Worm (Caenorhabditis elegans) whole organism, L4 larva: Measurements from ENCODE around the gene pho-14.

Experiments
- F37D6.2 ChIP-seq: sonication (generic microtip); optimal IDR thresholded peaks from 2 replicates; lab custom pipeline; 2016; ENCODE audit warnings: mild to moderate bottlenecking, missing genetic modification characterization, missing compliant biosample characterization
- Y105C5A.15 ChIP-seq: fragments of 200-800 bp; sonication (Bioruptor generic); IDR thresholded peaks from 2 replicates; pipeline ENCODE4 v1.3.6; 2022; ENCODE audit warnings: missing genetic modification characterization, missing compliant biosample characterization
- aly-2 ChIP-seq: sonication (generic microtip); optimal IDR thresholded peaks from 2 replicates; lab custom pipeline; 2018; ENCODE audit warnings: missing biosample characterization, missing genetic modification characterization
- ctbp-1 ChIP-seq: fragments of 200-800 bp; sonication (Bioruptor generic); IDR thresholded peaks from 2 replicates; pipeline ENCODE4 v1.3.6; 2022; ENCODE audit warnings: missing genetic modification reagents, missing genetic modification characterization, missing compliant biosample characterization
- daf-16 ChIP-seq, 3 experiments: sonication (generic microtip); optimal IDR thresholded peaks; 2 replicates each; lab custom pipeline; 2016 to 2017; ENCODE audit warnings: missing genetic modification characterization in 3 of 3, missing genetic modification reagents in 3 of 3, mild to moderate bottlenecking in 2 of 3, missing compliant biosample characterization in 2 of 3, missing biosample characterization in 1 of 3, moderate library complexity in 1 of 3
- dve-1 ChIP-seq: sonication (generic microtip); optimal IDR thresholded peaks from 2 replicates; lab custom pipeline; 2017; ENCODE audit warnings: antibody characterized with exemption, mild to moderate bottlenecking, missing genetic modification characterization, missing compliant biosample characterization; ENCODE audit not compliant: insufficient read depth
- fkh-10 ChIP-seq: fragments of 150-350 bp; optimal IDR thresholded peaks from 2 replicates; lab custom pipeline; 2014; ENCODE audit warnings: missing biosample characterization, missing genetic modification reagents, missing genetic modification characterization
- hif-1 ChIP-seq, 2 experiments: sonication (generic microtip); optimal IDR thresholded peaks; 2 replicates each; lab custom pipeline; 2016 to 2017; ENCODE audit warnings: missing compliant biosample characterization in 2 of 2, missing genetic modification characterization in 2 of 2, missing genetic modification reagents in 2 of 2, missing genotype in 2 of 2, mild to moderate bottlenecking in 1 of 2
- hlh-11 ChIP-seq: fragments of 200-800 bp; sonication (Bioruptor generic); optimal IDR thresholded peaks from 2 replicates; lab custom pipeline; 2018; ENCODE audit warnings: mild to moderate bottlenecking, missing genetic modification characterization, missing compliant biosample characterization
- hlh-30 ChIP-seq: sonication (generic microtip); optimal IDR thresholded peaks from 2 replicates; lab custom pipeline; 2017; ENCODE audit warnings: antibody characterized with exemption, mild to moderate bottlenecking, missing genetic modification characterization, missing compliant biosample characterization; ENCODE audit not compliant: insufficient read depth
- hmg-1.1 ChIP-seq: fragments of 200-800 bp; sonication (Bioruptor generic); IDR thresholded peaks from 2 replicates; pipeline ENCODE4 v1.3.6; 2022; ENCODE audit warnings: missing genetic modification reagents, missing genetic modification characterization, missing compliant biosample characterization
- lim-7 ChIP-seq: fragments of 200-800 bp; sonication (Bioruptor generic); IDR thresholded peaks from 2 replicates; pipeline ENCODE4 v1.3.6; 2022; ENCODE audit warnings: missing genetic modification characterization, missing compliant biosample characterization
- lin-38 ChIP-seq: fragments of 200-800 bp; sonication (Bioruptor generic); IDR thresholded peaks from 2 replicates; pipeline ENCODE4 v1.3.6; 2022; ENCODE audit warnings: missing genetic modification reagents, missing genetic modification characterization, missing compliant biosample characterization
- lin-39 ChIP-seq: fragments of 150-350 bp; optimal IDR thresholded peaks from 2 replicates; lab custom pipeline; 2014; ENCODE audit warnings: missing biosample characterization, missing genetic modification reagents, missing genetic modification characterization
- lsy-2 ChIP-seq, 2 experiments: fragments of 150-350 bp in 1 of 2; sonication (generic microtip) in 1 of 2; optimal IDR thresholded peaks; 2 replicates each; lab custom pipeline; 2014 to 2017; ENCODE audit warnings: missing biosample characterization in 2 of 2, missing genetic modification characterization in 2 of 2
- mdl-1 ChIP-seq, 2 experiments: fragments of 150-350 bp in 1 of 2; sonication (generic microtip) in 1 of 2; optimal IDR thresholded peaks; 2 replicates each; lab custom pipeline; 2014 to 2017; ENCODE audit warnings: missing biosample characterization in 2 of 2, missing genetic modification characterization in 2 of 2
- mep-1 ChIP-seq: fragments of 150-350 bp; sonication (generic microtip); optimal IDR thresholded peaks from 3 replicates; lab custom pipeline; 2014; ENCODE audit warnings: missing biosample characterization, missing genetic modification characterization
- mes-2 ChIP-seq: sonication (generic microtip); optimal IDR thresholded peaks from 2 replicates; lab custom pipeline; 2016; ENCODE audit warnings: missing genotype, mild to moderate bottlenecking, missing genetic modification characterization, missing compliant biosample characterization; ENCODE audit not compliant: poor library complexity, severe bottlenecking
- nhr-11 ChIP-seq: fragments of 150-350 bp; optimal IDR thresholded peaks from 2 replicates; lab custom pipeline; 2014; ENCODE audit warnings: missing biosample characterization, missing genetic modification characterization
- nhr-25 ChIP-seq: sonication (generic microtip); optimal IDR thresholded peaks from 2 replicates; lab custom pipeline; 2017; ENCODE audit warnings: missing genetic modification characterization, mild to moderate bottlenecking, missing compliant biosample characterization, antibody characterized with exemption, moderate library complexity, borderline replicate concordance; ENCODE audit not compliant: insufficient read depth
- nhr-28 ChIP-seq: fragments of 150-350 bp; optimal IDR thresholded peaks from 2 replicates; lab custom pipeline; 2014; ENCODE audit warnings: missing biosample characterization, missing genetic modification characterization
- nhr-42 ChIP-seq: fragments of 200-800 bp; sonication (Bioruptor generic); IDR thresholded peaks from 2 replicates; pipeline ENCODE4 v1.3.6; 2022; ENCODE audit warnings: missing genetic modification characterization, missing compliant biosample characterization
- nhr-48 ChIP-seq: sonication (generic microtip); optimal IDR thresholded peaks from 2 replicates; lab custom pipeline; 2016; ENCODE audit warnings: mild to moderate bottlenecking, missing genetic modification characterization, missing compliant biosample characterization
- nhr-76 ChIP-seq: fragments of 150-350 bp; optimal IDR thresholded peaks from 2 replicates; lab custom pipeline; 2014; ENCODE audit warnings: missing biosample characterization, missing genetic modification characterization
- pha-4 ChIP-seq, 2 experiments: fragments of 150-350 bp in 1 of 2; fragments of 200-800 bp in 1 of 2; sonication (Bioruptor generic) in 1 of 2; IDR thresholded peaks in 1 of 2; optimal IDR thresholded peaks in 1 of 2; 2 replicates each; pipeline versions ENCODE4 v1.3.6 to Lab custom; 2014 to 2022; ENCODE audit warnings: missing genetic modification characterization in 2 of 2, missing genetic modification reagents in 2 of 2, missing biosample characterization in 1 of 2, missing compliant biosample characterization in 1 of 2
- rbr-2 ChIP-seq: sonication (generic microtip); optimal IDR thresholded peaks from 2 replicates; lab custom pipeline; 2016; ENCODE audit warnings: missing genotype, missing genetic modification characterization, missing compliant biosample characterization
- saeg-2 ChIP-seq: fragments of 200-800 bp; sonication (Bioruptor generic); IDR thresholded peaks from 2 replicates; pipeline ENCODE4 v1.3.6; 2022; ENCODE audit warnings: missing genetic modification reagents, missing genetic modification characterization, missing compliant biosample characterization
- spr-3 ChIP-seq: fragments of 200-800 bp; sonication (Bioruptor generic); optimal IDR thresholded peaks from 2 replicates; lab custom pipeline; 2018; ENCODE audit warnings: mild to moderate bottlenecking, missing genetic modification characterization, missing compliant biosample characterization
- tag-97 ChIP-seq: fragments of 200-800 bp; sonication (Bioruptor generic); IDR thresholded peaks from 2 replicates; pipeline ENCODE4 v1.3.6; 2022; ENCODE audit warnings: missing genetic modification characterization, missing compliant biosample characterization
- unc-62 ChIP-seq, 3 experiments: fragments of 150-350 bp in 1 of 3; sonication (generic microtip); optimal IDR thresholded peaks in 2 of 3; peaks in 1 of 3; 1 replicate in 1 of 3; 2 replicates in 2 of 3; lab custom pipeline; 2014 to 2017; ENCODE audit warnings: missing biosample characterization in 3 of 3, missing genetic modification characterization in 3 of 3, missing genetic modification reagents in 3 of 3, missing genotype in 1 of 3
- zag-1 ChIP-seq: fragments of 150-350 bp; optimal IDR thresholded peaks from 2 replicates; lab custom pipeline; 2014; ENCODE audit warnings: missing biosample characterization, missing genetic modification characterization
- zfp-3 ChIP-seq: fragments of 200-800 bp; sonication (Bioruptor generic); conservative IDR thresholded peaks from 2 replicates; pipeline ENCODE4 v1.3.6; 2022; ENCODE audit warnings: missing genetic modification reagents, missing genetic modification characterization, missing compliant biosample characterization
- ztf-11 ChIP-seq: fragments of 150-350 bp; optimal IDR thresholded peaks from 2 replicates; lab custom pipeline; 2014; ENCODE audit warnings: missing biosample characterization, missing genetic modification characterization

Gene pho-14

DNA sequence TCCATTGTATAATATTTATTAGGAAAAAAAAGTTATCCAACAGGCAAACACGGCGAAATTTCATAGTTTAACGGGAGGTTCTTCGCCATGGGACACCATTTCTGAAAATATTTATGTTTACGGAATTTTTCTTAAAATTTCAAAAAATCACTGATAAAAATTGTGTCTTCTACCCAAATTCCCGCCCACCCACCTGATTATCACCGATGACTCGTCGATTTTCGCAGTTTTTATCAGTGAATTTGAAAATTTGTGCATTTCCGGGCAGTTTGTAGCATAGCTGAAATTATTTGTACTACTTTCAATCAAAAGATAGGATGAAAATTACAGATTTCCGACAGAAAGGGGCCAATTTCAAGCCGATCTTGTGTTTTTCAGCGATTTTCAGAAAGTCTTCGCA lies 794 bp upstream of the pho-14 start (continued):
- TF ChIP-seq ztf-11 (tag; lab: Kevin White, UChicago) = no peak

ce11 chrII:1091706-1092105 lies 8.9 kb downstream of the pho-14 start, which contains the start of gene snf-3:
Gene snf-3 (plus strand): TSS chrII:1092006.
- TF ChIP-seq lin-39 = no peak

DNA sequence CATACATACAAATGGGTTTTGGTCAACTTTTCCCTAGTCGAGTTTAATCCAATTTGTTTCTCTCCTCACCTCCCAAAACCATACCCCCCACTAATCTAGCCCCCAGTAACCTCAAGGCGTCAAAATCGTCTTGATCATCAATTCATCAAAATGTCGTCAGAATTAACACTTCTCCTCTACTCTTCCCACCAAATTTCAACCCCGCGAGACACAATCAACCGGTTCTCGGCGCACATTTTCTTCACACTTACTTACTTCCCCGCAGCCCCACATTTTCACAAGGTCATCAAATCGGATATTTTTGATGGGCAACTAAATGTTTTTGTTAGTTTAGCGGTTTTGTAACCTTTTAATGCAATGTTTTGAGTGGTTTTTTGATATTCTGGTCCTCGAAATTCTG lies 9.9 kb downstream of the pho-14 start:
- TF ChIP-seq hif-1 (tag; optimal IDR thresholded peaks at IDR 0.05; lab: Kevin White, UChicago) (no peak), nhr-28 (peak; percentile 41)

DNA sequence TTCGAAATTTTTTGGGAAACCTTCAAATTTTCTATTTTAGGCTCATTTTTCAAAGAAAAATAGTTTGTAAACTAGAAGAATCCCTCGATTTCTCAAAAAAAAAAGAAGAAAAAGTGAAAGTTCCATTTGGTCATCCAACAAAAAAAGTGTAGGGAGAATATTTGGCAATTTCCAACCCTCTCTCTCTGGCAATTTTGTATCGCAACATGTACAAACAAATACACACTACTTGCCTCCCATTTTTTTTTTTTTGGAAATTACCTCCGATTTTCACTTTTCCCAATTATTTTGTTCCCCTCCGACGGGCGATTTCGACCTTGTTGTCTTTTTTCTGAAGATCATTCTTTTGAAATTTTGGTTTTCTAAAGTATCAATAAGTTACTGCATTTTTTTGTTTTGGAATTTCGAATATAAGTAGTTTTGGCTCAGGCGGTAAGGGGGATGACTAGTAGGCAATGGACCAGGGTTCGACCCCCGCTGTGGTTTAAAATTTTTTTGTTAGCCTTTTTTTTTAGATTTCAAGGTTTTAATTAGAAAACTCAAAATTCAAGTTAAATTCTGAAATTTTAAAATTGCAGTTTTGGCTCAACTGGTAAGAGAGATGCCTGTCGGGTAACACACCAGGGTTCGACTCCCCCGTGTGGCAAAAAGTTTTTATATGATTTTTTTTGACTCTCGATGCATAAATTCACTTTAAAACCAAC lies 11.9 kb downstream of the pho-14 start:
- TF ChIP-seq nhr-25 (tag; lab: Kevin White, UChicago) (no peak), spr-3 (GFP tag; lab: Kevin White, UChicago) (no peak), lin-38 (GFP tag; lab: Robert Waterston, UW) (0 out of 2 replicates have a peak, but pooled peaks have one; percentile 25), zag-1 (tag; lab: Kevin White, UChicago) (no peak), ctbp-1 (GFP tag; lab: Robert Waterston, UW) (no peak)
- TF ChIP-seq, all 104 proteins: peak for 1

DNA sequence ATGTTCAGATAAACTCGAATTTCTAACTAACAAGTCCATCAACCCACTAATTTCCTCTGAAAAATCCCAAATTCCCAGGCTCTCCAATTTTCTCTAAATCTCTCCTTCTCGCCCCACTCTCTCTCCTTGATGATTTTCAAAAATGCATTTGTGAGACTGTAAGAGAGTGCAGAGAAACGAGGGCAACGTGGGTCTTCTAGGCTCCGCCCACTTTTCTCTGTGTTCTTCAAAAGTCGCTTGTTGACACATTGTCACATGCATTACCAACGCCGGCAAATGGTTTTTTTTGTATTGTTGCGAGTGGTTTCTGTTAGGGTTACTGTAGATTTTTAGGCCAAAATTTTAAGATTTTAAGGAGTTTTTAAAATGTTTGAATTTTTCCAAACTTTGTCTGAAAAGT lies 14.1 kb downstream of the pho-14 start:
- TF ChIP-seq hlh-30 (tag; lab: Kevin White, UChicago) = peak; percentile 31
- TF ChIP-seq mdl-1 (tag; optimal IDR thresholded peaks at IDR 0.05; lab: Kevin White, UChicago) = peak in 1 of 2 experiments; percentile 40
- TF ChIP-seq F37D6.2 = no peak
- TF ChIP-seq lim-7 (GFP tag; lab: Robert Waterston, UW) = no peak
- no peak for TF ChIP-seq nhr-48 (tag; lab: Kevin White, UChicago)

ce11 chrII:1085546-1085945 lies 15.1 kb downstream of the pho-14 start:
- TF ChIP-seq Y105C5A.15 = no peak

- peak; percentile 65 for TF ChIP-seq dve-1 (tag; lab: Kevin White, UChicago)
- no peak for TF ChIP-seq nhr-42
- TF ChIP-seq fkh-10 = peak; percentile 69
- TF ChIP-seq tag-97 (GFP tag; lab: Robert Waterston, UW) = no peak
- peak; percentile 58 for TF ChIP-seq rbr-2
- no peak for TF ChIP-seq pha-4 (GFP tag; IDR thresholded peaks at IDR 0.05; lab: Robert Waterston, UW)
- TF ChIP-seq pha-4 (tag; optimal IDR thresholded peaks at IDR 0.05; lab: Kevin White, UChicago) = peak; percentile 25
- TF ChIP-seq mep-1 (tag; lab: Kevin White, UChicago) = peak; percentile 26
- TF ChIP-seq unc-62 (GFP tag; optimal IDR thresholded peaks at IDR 0.05 in 1 of 2; lab: Kevin White, UChicago) = peak in 1 of 2 experiments; percentile 34
- TF ChIP-seq unc-62 (tag; optimal IDR thresholded peaks at IDR 0.05; lab: Kevin White, UChicago) = no peak
- TF ChIP-seq hlh-11 (tag; lab: Kevin White, UChicago) = peak; percentile 54
- peak; percentile 31 for TF ChIP-seq mes-2 (tag; lab: Kevin White, UChicago)
- TF ChIP-seq lsy-2 (tag; optimal IDR thresholded peaks at IDR 0.05; lab: Kevin White, UChicago) = peak in 1 of 2 experiments; percentile 57
- no peak for TF ChIP-seq zfp-3 (GFP tag; lab: Robert Waterston, UW)
- peak; percentile 59 for TF ChIP-seq hlh-30 (tag; lab: Kevin White, UChicago)
- peak in 1 of 2 experiments; percentile 65 for TF ChIP-seq mdl-1 (tag; optimal IDR thresholded peaks at IDR 0.05; lab: Kevin White, UChicago)
- TF ChIP-seq F37D6.2 = peak; percentile 20
- no peak for TF ChIP-seq aly-2
- peak; percentile 66 for TF ChIP-seq nhr-11 (tag; lab: Kevin White, UChicago)
- TF ChIP-seq saeg-2 = no peak
- TF ChIP-seq nhr-76 (tag; lab: Kevin White, UChicago) = no peak
- peak; percentile 41; the same call in 1 of the 2 replicates for TF ChIP-seq hmg-1.1
- TF ChIP-seq daf-16 (GFP tag; optimal IDR thresholded peaks at IDR 0.05; lab: Kevin White, UChicago) = peak in 1 of 2 experiments; percentile 74
- peak; percentile 17 for TF ChIP-seq daf-16 (tag; optimal IDR thresholded peaks at IDR 0.05; lab: Kevin White, UChicago)
Measured at ce11 chrII:1084899-1085298, 15.7 kb downstream of the pho-14 start.
